Worm (Caenorhabditis elegans): ENCODE data around the gene nhl-1.
A peak's percentile ranks its signal among the peaks of the same experiment; 100 is the strongest.

The nhl-1 gene

DNA sequence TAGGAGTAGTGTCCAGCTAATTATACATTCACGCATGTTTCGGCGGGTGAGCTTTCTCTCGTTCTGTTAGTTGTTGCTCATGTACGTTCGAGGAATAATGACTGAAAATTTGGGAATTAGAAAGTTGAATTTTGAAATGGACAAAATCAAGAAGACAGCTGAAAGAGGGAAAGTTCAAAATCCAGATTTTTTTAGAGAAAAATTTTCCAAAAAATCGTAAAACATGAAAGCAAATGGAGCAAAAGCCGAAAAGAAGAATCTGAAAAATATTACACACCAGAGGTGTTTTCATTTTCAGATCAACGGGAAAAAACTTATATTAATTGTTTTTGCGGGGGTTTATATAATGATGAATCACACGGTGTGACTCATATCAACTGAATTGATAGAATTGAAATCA lies 19.0 kb upstream of the nhl-1 start, which contains the start of gene ina-1:
TSS of gene ina-1 (minus strand) at position 101 of the 400 bp plus-strand sequence.
- TF ChIP-seq lsy-2 (tag; optimal IDR thresholded peaks at IDR 0.05) (no peak), F13H6.1 (tag; optimal IDR thresholded peaks at IDR 0.05) (no peak), nhr-129 (tag; optimal IDR thresholded peaks at IDR 0.05) (no peak), nhr-10 (tag; optimal IDR thresholded peaks at IDR 0.05) (no peak), sem-4 (tag; optimal IDR thresholded peaks at IDR 0.05) (no peak), mbf-1 (tag; optimal IDR thresholded peaks at IDR 0.05) (no peak), lin-39 (tag; optimal IDR thresholded peaks at IDR 0.05) (no peak), peb-1 (tag; optimal IDR thresholded peaks at IDR 0.05) (no peak), R02D3.7 (tag; optimal IDR thresholded peaks at IDR 0.05) (no peak), ceh-82 (tag; optimal IDR thresholded peaks at IDR 0.05) (no peak), zag-1 (tag; optimal IDR thresholded peaks at IDR 0.05) (no peak), skn-1 (tag; optimal IDR thresholded peaks at IDR 0.05) (no peak), lin-13 (GFP tag; optimal IDR thresholded peaks at IDR 0.05) (no peak), crh-2 (tag; optimal IDR thresholded peaks at IDR 0.05) (no peak), unc-55 (GFP tag; optimal IDR thresholded peaks at IDR 0.05) (no peak), ztf-11 (tag; optimal IDR thresholded peaks at IDR 0.05) (no peak), unc-39 (tag; optimal IDR thresholded peaks at IDR 0.05) (no peak), elt-1 (tag; optimal IDR thresholded peaks at IDR 0.05) (no peak), blmp-1 (tag; optimal IDR thresholded peaks at IDR 0.05; ENCODE audit: insufficient read depth) (no peak), nhr-25 (tag; optimal IDR thresholded peaks at IDR 0.05) (no peak)

DNA sequence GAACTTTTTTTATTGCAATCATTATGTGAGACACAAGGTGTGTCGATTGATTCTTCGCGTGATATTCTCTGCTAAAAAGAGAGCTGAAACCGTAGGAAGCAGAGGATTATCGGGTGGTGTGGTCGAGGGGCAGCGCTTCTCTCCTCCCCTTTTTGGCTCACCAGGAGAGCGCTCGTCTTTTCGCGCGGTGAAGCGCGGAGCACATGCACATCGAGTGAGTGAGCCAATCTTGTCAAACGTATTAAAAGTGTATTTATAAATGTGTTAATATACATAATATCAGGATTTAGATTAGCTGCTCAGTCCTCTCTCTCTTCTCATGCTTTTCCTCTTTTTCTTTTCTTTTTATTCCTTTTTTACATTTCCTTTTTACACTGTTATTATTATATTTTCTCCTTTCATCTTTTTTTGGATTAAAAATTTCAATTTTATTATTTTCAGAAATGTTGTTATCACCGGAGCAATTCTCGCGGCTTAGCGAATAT lies 9.0 kb upstream of the nhl-1 start, which contains the start of gene dgk-3:
TSS of gene dgk-3 (plus strand) at position 435 of the 485 bp plus-strand sequence.
- no peak for TF ChIP-seq lin-11 (tag; optimal IDR thresholded peaks at IDR 0.05)

DNA sequence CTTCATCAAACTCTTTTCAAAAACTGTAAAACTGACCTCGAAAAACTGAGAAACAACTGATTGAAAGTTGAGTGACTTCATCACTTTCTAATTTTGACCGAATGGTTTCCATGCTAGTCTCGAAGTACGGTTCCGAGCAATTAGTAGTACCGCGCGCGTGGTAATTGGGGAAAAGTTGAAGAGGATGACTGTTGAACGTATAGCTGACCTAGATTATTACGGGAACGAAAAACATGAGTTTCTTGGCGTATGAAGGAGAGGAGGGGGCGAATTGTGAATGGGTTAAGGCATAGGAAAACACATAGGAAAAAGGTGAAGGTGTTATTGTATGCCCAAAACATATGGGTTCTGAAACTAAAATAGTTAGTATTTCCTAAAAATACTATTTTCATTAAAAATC lies 7.8 kb upstream of the nhl-1 start, which contains the start of gene ptr-9:
TSS of gene ptr-9 (minus strand) at position 101 of the 400 bp plus-strand sequence.
- TF ChIP-seq elt-3 (tag; optimal IDR thresholded peaks at IDR 0.05) (no peak), gmeb-1 (tag; optimal IDR thresholded peaks at IDR 0.05) (no peak), sma-3 (GFP tag; optimal IDR thresholded peaks at IDR 0.05) (no peak), sem-4 (tag; optimal IDR thresholded peaks at IDR 0.05) (no peak), unc-55 (GFP tag; optimal IDR thresholded peaks at IDR 0.05) (no peak), elt-1 (tag; optimal IDR thresholded peaks at IDR 0.05) (no peak), ztf-4 (tag; optimal IDR thresholded peaks at IDR 0.05) (no peak), lsy-2 (tag; optimal IDR thresholded peaks at IDR 0.05) (no peak), F13H6.1 (tag; optimal IDR thresholded peaks at IDR 0.05) (no peak), ceh-82 (tag; optimal IDR thresholded peaks at IDR 0.05) (no peak), Y55F3AM.14 (GFP tag; optimal IDR thresholded peaks at IDR 0.05) (no peak), zag-1 (tag; optimal IDR thresholded peaks at IDR 0.05) (no peak), lin-11 (tag; optimal IDR thresholded peaks at IDR 0.05) (no peak)

DNA sequence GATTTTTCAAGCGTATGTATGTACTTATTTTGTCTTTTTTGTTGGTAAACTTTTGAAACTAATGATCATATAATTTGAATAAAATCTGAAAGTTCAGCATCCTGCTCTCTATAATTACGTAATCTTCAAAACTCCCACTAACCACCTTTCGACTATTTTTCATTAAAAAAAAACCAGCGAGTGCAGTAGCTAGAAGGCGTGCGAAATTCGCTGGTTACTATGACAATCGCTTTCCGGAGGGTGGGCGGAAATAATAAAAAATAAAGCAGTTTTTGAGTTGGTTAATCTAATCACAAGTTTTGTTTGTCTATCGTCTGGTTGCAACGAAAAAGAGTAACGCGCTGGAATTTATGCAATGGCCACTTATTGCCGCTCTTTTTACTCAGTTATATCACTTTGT lies 1.1 kb upstream of the nhl-1 start, which contains the start of gene irld-34:
TSS of gene irld-34 (plus strand) at position 301 of the 400 bp plus-strand sequence.
- TF ChIP-seq blmp-1 (tag; optimal IDR thresholded peaks at IDR 0.05; ENCODE audit: insufficient read depth): no peak
- no peak for TF ChIP-seq R02D3.7 (tag; optimal IDR thresholded peaks at IDR 0.05)
- no peak for TF ChIP-seq ceh-16 (tag; optimal IDR thresholded peaks at IDR 0.05)

DNA sequence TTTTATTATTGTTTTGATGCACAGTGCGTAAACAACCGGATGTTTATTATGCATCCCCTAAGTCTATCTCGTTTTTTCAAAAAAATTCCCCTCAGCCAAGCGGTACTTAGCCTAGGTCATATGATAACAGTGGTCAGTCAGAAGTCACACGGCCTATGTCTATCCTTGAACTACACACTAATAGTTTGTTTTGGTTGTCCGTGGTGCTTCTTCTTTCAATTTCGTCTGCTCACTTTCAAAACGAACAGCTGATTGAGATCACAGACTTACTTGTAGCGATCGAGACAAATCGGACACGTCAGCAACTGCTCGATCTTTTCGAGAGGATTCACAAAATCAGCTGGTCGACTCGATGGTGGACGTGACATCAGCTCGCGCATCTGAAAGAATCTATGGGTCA lies 759 bp downstream of the nhl-1 start:
- TF ChIP-seq ceh-82 (tag; optimal IDR thresholded peaks at IDR 0.05) (no peak), lsy-2 (tag; optimal IDR thresholded peaks at IDR 0.05) (peak in 1 of 2 experiments; percentile 20), unc-62 (GFP tag; optimal IDR thresholded peaks at IDR 0.05) (no peak), lin-39 (tag; optimal IDR thresholded peaks at IDR 0.05) (no peak), nhr-129 (tag; optimal IDR thresholded peaks at IDR 0.05) (peak; percentile 69)

DNA sequence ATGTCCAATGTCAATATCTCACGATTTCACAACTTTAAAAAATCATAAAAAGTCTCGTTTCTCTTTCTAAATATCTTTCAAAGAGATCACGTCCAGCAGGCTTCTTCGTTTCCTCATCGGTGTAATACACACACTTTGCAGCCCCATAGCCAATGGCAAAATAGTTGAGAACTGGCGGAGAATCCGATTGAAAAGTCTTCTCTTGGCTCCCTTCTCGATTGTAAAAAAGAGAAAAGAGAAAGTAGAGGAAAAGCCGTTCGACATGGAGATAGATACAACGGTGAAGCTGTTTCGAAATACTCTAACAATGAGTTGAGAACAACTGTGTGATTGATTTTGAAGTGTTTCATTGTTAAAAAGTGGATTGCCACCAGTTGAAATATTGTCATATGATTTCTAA lies 1.9 kb downstream of the nhl-1 start:
- TF ChIP-seq elt-3 (tag; optimal IDR thresholded peaks at IDR 0.05) (no peak), mab-5 (tag; optimal IDR thresholded peaks at IDR 0.05) (no peak), peb-1 (tag; optimal IDR thresholded peaks at IDR 0.05) (no peak), sma-9 (GFP tag; optimal IDR thresholded peaks at IDR 0.05) (no peak), sma-9 (tag; optimal IDR thresholded peaks at IDR 0.05) (no peak), snpc-4 (tag; optimal IDR thresholded peaks at IDR 0.05) (no peak), aly-2 (tag; optimal IDR thresholded peaks at IDR 0.05) (no peak), gmeb-1 (tag; optimal IDR thresholded peaks at IDR 0.05) (no peak), ceh-16 (tag; optimal IDR thresholded peaks at IDR 0.05) (no peak), nhr-237 (tag; optimal IDR thresholded peaks at IDR 0.05) (no peak), nhr-21 (tag; optimal IDR thresholded peaks at IDR 0.05) (no peak), lin-13 (GFP tag; optimal IDR thresholded peaks at IDR 0.05) (no peak), F13H6.1 (tag; optimal IDR thresholded peaks at IDR 0.05) (peak; percentile 18), sem-4 (tag; optimal IDR thresholded peaks at IDR 0.05) (no peak), nhr-6 (tag; optimal IDR thresholded peaks at IDR 0.05) (no peak), nhr-23 (tag; optimal IDR thresholded peaks at IDR 0.05) (no peak), mbf-1 (tag; optimal IDR thresholded peaks at IDR 0.05) (no peak), ztf-1 (GFP tag; conservative IDR thresholded peaks at IDR 0.05) (no peak), zag-1 (tag; optimal IDR thresholded peaks at IDR 0.05) (no peak), lsy-2 (tag; optimal IDR thresholded peaks at IDR 0.05) (peak in 1 of 2 experiments; percentile 27), lin-39 (tag; optimal IDR thresholded peaks at IDR 0.05) (no peak), egl-27 (tag; optimal IDR thresholded peaks at IDR 0.05) (no peak), C34F6.9 (tag; optimal IDR thresholded peaks at IDR 0.05) (peak; percentile 54), nhr-129 (tag; optimal IDR thresholded peaks at IDR 0.05) (peak; percentile 50)

Measured in whole organism, L2 larva.